Worm (Caenorhabditis elegans) whole organism, late embryonic: ENCODE measurements around the gene flp-17.

ENCODE experiments used
- C08G9.2 ChIP-seq: sonication (generic microtip); optimal IDR thresholded peaks from 2 replicates; lab custom pipeline; 2016; ENCODE audit warnings: mild to moderate bottlenecking, missing genetic modification characterization, moderate library complexity, missing compliant biosample characterization
- K02D7.2 ChIP-seq: sonication (generic microtip); optimal IDR thresholded peaks from 2 replicates; lab custom pipeline; 2017; ENCODE audit warnings: mild to moderate bottlenecking, missing genetic modification characterization, missing compliant biosample characterization
- Y22D7AL.16 ChIP-seq: sonication (generic microtip); optimal IDR thresholded peaks from 2 replicates; lab custom pipeline; 2016; ENCODE audit warnings: missing genetic modification characterization, missing compliant biosample characterization
- ceh-22 ChIP-seq: sonication (generic microtip); optimal IDR thresholded peaks from 2 replicates; lab custom pipeline; 2017; ENCODE audit warnings: missing biosample characterization, missing genetic modification characterization
- ceh-24 ChIP-seq: sonication (generic microtip); optimal IDR thresholded peaks from 2 replicates; lab custom pipeline; 2016; ENCODE audit warnings: mild to moderate bottlenecking, missing genetic modification characterization, missing compliant biosample characterization
- ets-4 ChIP-seq: sonication (generic microtip); optimal IDR thresholded peaks from 2 replicates; lab custom pipeline; 2016; ENCODE audit warnings: missing genetic modification characterization, missing compliant biosample characterization
- lim-6 ChIP-seq: sonication (generic microtip); optimal IDR thresholded peaks from 2 replicates; lab custom pipeline; 2016; ENCODE audit warnings: missing genetic modification characterization, missing compliant biosample characterization
- pag-3 ChIP-seq: sonication (generic microtip); optimal IDR thresholded peaks from 2 replicates; lab custom pipeline; 2016; ENCODE audit warnings: missing compliant biosample characterization, missing genetic modification characterization, borderline replicate concordance
- pax-1 ChIP-seq: fragments of 150-350 bp; optimal IDR thresholded peaks from 2 replicates; lab custom pipeline; 2014; ENCODE audit warnings: missing biosample characterization, missing genetic modification characterization

flp-17 gene

DNA sequence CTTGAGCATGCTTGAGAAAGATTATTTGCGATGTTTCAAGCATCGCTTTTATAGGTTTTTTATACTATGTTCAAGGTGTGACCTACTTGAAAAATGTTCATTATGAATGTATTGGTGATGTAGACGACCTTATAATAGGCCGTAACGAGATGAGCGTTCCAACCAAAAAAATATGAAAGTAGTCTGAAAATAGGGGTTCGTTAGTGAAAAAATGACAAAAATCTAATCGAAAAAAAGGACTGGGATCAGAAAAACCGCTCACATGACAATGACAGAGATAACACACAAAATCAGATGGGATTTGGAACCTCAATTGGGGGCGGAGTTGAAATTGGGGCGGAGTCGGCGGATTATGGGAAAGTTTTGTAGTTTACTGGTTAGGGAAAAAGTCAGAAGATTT, 40.8 kb downstream of the flp-17 start, which contains the start of gene Y116A8C.40:
Y116A8C.40 (minus strand) TSS at position 101 of the 400 bp plus-strand sequence.
- TF ChIP-seq pag-3 (no peak), K02D7.2 (no peak), C08G9.2 (tag; lab: Kevin White, UChicago) (no peak), ceh-22 (tag; lab: Kevin White, UChicago) (no peak)

DNA sequence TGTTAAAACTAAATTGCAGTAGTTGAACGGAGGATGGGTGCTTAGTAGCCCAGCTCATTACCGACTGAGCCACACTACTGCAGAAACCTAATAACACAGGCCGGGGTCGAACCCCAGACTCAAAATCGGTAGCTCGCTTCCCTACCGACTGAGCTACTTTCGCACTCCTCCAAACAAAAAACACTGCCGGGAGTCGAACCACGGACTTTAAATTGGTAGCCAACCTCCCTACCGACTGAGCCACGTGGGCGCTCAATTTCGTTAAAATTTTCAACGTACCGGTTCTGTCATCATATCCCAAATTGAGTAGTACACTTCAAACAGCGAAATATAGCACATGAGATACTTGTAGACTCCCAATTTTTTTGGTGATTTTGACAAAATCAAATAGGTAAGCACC, 41.3 kb downstream of the flp-17 start:
- TF ChIP-seq lim-6 (tag; lab: Kevin White, UChicago), result no peak
- no peak for TF ChIP-seq Y22D7AL.16 (tag; lab: Kevin White, UChicago)
- no peak for TF ChIP-seq ets-4 (tag; lab: Kevin White, UChicago)
- no peak for TF ChIP-seq pax-1 (tag; lab: Kevin White, UChicago)
- no peak for TF ChIP-seq ceh-24 (tag; lab: Kevin White, UChicago)
